Worm (Caenorhabditis elegans) whole organism, young adult: Measurements from ENCODE around the gene lsy-2.

ENCODE experiments used
- B0035.1 ChIP-seq: sonication (generic microtip); optimal IDR thresholded peaks from 2 replicates; lab custom pipeline; 2016; ENCODE audit warnings: missing genetic modification characterization, mild to moderate bottlenecking, missing compliant biosample characterization, missing genotype, missing genetic modification reagents
- C17E4.6 ChIP-seq: fragments of 200-800 bp; sonication (Bioruptor generic); IDR thresholded peaks from 2 replicates; pipeline ENCODE4 v1.3.6; 2022; ENCODE audit warnings: missing genetic modification reagents, missing genetic modification characterization, missing compliant biosample characterization
- F22D6.2 ChIP-seq: sonication (generic microtip); optimal IDR thresholded peaks from 2 replicates; lab custom pipeline; 2016; ENCODE audit warnings: mild to moderate bottlenecking, missing genetic modification characterization, missing compliant biosample characterization
- F33H1.4 ChIP-seq: fragments of 200-800 bp; sonication (Bioruptor generic); IDR thresholded peaks from 2 replicates; pipeline ENCODE4 v1.3.6; 2022; ENCODE audit warnings: missing genetic modification reagents, missing genetic modification characterization, missing compliant biosample characterization
- F37B4.10 ChIP-seq: fragments of 200-800 bp; sonication (Bioruptor generic); IDR thresholded peaks from 2 replicates; pipeline ENCODE4 v1.3.6; 2022; ENCODE audit warnings: missing genetic modification characterization, missing compliant biosample characterization
- F49E8.2 ChIP-seq: sonication (generic microtip); optimal IDR thresholded peaks from 3 replicates; lab custom pipeline; 2017; ENCODE audit warnings: missing genetic modification characterization, mild to moderate bottlenecking, missing compliant biosample characterization, antibody characterized with exemption, moderate library complexity; ENCODE audit not compliant: insufficient read depth
- K11D2.4 ChIP-seq: fragments of 200-800 bp; sonication (Bioruptor generic); IDR thresholded peaks from 2 replicates; pipeline ENCODE4 v1.3.6; 2022; ENCODE audit warnings: missing genetic modification reagents, missing genetic modification characterization, missing compliant biosample characterization
- Y79H2A.3 ChIP-seq: fragments of 200-800 bp; sonication (Bioruptor generic); conservative IDR thresholded peaks from 2 replicates; pipeline ENCODE4 v1.3.6; 2022; ENCODE audit warnings: missing genetic modification reagents, missing genetic modification characterization, missing compliant biosample characterization
- aptf-2 ChIP-seq: fragments of 200-800 bp; sonication (Bioruptor generic); conservative IDR thresholded peaks from 2 replicates; pipeline ENCODE4 v1.3.6; 2022; ENCODE audit warnings: missing genetic modification reagents, missing genetic modification characterization, missing compliant biosample characterization
- aptf-3 ChIP-seq: fragments of 200-800 bp; sonication (Bioruptor generic); IDR thresholded peaks from 2 replicates; pipeline ENCODE4 v1.3.6; 2022; ENCODE audit warnings: missing genetic modification characterization, missing compliant biosample characterization
- cebp-1 ChIP-seq, 2 experiments: fragments of 200-800 bp in 1 of 2; sonication (Bioruptor generic) in 1 of 2; sonication (generic microtip) in 1 of 2; IDR thresholded peaks in 1 of 2; optimal IDR thresholded peaks in 1 of 2; 2 replicates each; pipeline versions ENCODE4 v1.3.6 to Lab custom; 2017 to 2022; ENCODE audit warnings: missing compliant biosample characterization in 2 of 2, missing genetic modification characterization in 2 of 2, mild to moderate bottlenecking in 1 of 2, missing genetic modification reagents in 1 of 2, moderate library complexity in 1 of 2
- ceh-100 ChIP-seq: fragments of 200-800 bp; sonication (Bioruptor generic); IDR thresholded peaks from 2 replicates; pipeline ENCODE4 v1.3.6; 2022; ENCODE audit warnings: missing genetic modification reagents, missing genetic modification characterization, missing compliant biosample characterization
- ceh-91 ChIP-seq: fragments of 200-800 bp; sonication (Bioruptor generic); IDR thresholded peaks from 2 replicates; pipeline ENCODE4 v1.3.6; 2022; ENCODE audit warnings: missing genetic modification reagents, missing genetic modification characterization, missing compliant biosample characterization
- dox-1 ChIP-seq: fragments of 200-800 bp; sonication (Bioruptor generic); IDR thresholded peaks from 2 replicates; pipeline ENCODE4 v1.3.6; 2022; ENCODE audit warnings: missing genetic modification reagents, missing genetic modification characterization, missing compliant biosample characterization
- dpff-1 ChIP-seq: sonication (generic microtip); optimal IDR thresholded peaks from 2 replicates; lab custom pipeline; 2017; ENCODE audit warnings: mild to moderate bottlenecking, missing genetic modification characterization, missing compliant biosample characterization
- egl-44 ChIP-seq: fragments of 200-800 bp; sonication (Bioruptor generic); IDR thresholded peaks from 2 replicates; pipeline ENCODE4 v1.3.6; 2022; ENCODE audit warnings: missing genetic modification reagents, missing genetic modification characterization, missing compliant biosample characterization
- ets-4 ChIP-seq: fragments of 200-800 bp; sonication (Bioruptor generic); optimal IDR thresholded peaks from 2 replicates; lab custom pipeline; 2018; ENCODE audit warnings: mild to moderate bottlenecking, missing genetic modification characterization, missing compliant biosample characterization
- gei-17 ChIP-seq: fragments of 200-800 bp; sonication (Bioruptor generic); optimal IDR thresholded peaks from 2 replicates; lab custom pipeline; 2018; ENCODE audit warnings: mild to moderate bottlenecking, missing genetic modification characterization, missing compliant biosample characterization
- him-1 ChIP-seq: sonication (generic microtip); optimal IDR thresholded peaks from 2 replicates; lab custom pipeline; 2016; ENCODE audit warnings: missing genotype, missing genetic modification reagents, missing genetic modification characterization, missing compliant biosample characterization
- hmg-1.2 ChIP-seq: fragments of 200-800 bp; sonication (Bioruptor generic); IDR thresholded peaks from 2 replicates; pipeline ENCODE4 v1.3.6; 2022; ENCODE audit warnings: missing genetic modification reagents, missing genetic modification characterization, missing compliant biosample characterization
- let-607 ChIP-seq, 2 experiments: fragments of 200-800 bp in 1 of 2; sonication (Bioruptor generic) in 1 of 2; sonication (generic microtip) in 1 of 2; optimal IDR thresholded peaks; 2 replicates each; lab custom pipeline; 2016 to 2018; ENCODE audit warnings: mild to moderate bottlenecking in 2 of 2, missing compliant biosample characterization in 2 of 2, missing genetic modification characterization in 2 of 2, moderate library complexity in 2 of 2, missing genotype in 1 of 2
- lin-26 ChIP-seq: fragments of 200-800 bp; sonication (Bioruptor generic); IDR thresholded peaks from 2 replicates; pipeline ENCODE4 v1.3.6; 2022; ENCODE audit warnings: missing genetic modification reagents, missing genetic modification characterization, missing compliant biosample characterization
- lin-40 ChIP-seq: sonication (generic microtip); optimal IDR thresholded peaks from 2 replicates; lab custom pipeline; 2016; ENCODE audit warnings: missing genetic modification characterization, mild to moderate bottlenecking, missing compliant biosample characterization, missing genotype, missing genetic modification reagents
- lin-54 ChIP-seq: fragments of 200-800 bp; sonication (Bioruptor generic); optimal IDR thresholded peaks from 2 replicates; lab custom pipeline; 2018; ENCODE audit warnings: mild to moderate bottlenecking, missing genetic modification characterization, missing compliant biosample characterization
- mcd-1 ChIP-seq: fragments of 200-800 bp; sonication (Bioruptor generic); IDR thresholded peaks from 2 replicates; pipeline ENCODE4 v1.3.6; 2022; ENCODE audit warnings: missing genetic modification reagents, missing genetic modification characterization, missing compliant biosample characterization
- nfyb-1 ChIP-seq: fragments of 200-800 bp; sonication (Bioruptor generic); IDR thresholded peaks from 2 replicates; pipeline ENCODE4 v1.3.6; 2022; ENCODE audit warnings: missing genetic modification reagents, missing genetic modification characterization, missing compliant biosample characterization
- nhr-27 ChIP-seq: fragments of 200-800 bp; sonication (Bioruptor generic); optimal IDR thresholded peaks from 2 replicates; lab custom pipeline; 2018; ENCODE audit warnings: mild to moderate bottlenecking, missing genetic modification characterization, moderate library complexity, missing compliant biosample characterization
- nhr-80 ChIP-seq: sonication (generic microtip); optimal IDR thresholded peaks from 2 replicates; lab custom pipeline; 2016; ENCODE audit warnings: missing genetic modification characterization, missing compliant biosample characterization
- repo-1 ChIP-seq: sonication (generic microtip); optimal IDR thresholded peaks from 2 replicates; lab custom pipeline; 2017; ENCODE audit warnings: mild to moderate bottlenecking, missing genetic modification characterization, missing compliant biosample characterization
- rpc-1 ChIP-seq, 2 experiments: fragments of 150-350 bp in 1 of 2; sonication (generic microtip) in 1 of 2; optimal IDR thresholded peaks; 2 replicates each; lab custom pipeline; 2014 to 2018; ENCODE audit warnings: missing biosample characterization in 1 of 2, missing genetic modification characterization in 1 of 2, missing genetic modification reagents in 1 of 2, missing genotype in 1 of 2
- snpc-1.3 ChIP-seq: sonication (generic microtip); optimal IDR thresholded peaks from 2 replicates; lab custom pipeline; 2017; ENCODE audit warnings: missing genetic modification characterization, mild to moderate bottlenecking, missing compliant biosample characterization, antibody characterized with exemption, moderate library complexity, missing genotype, missing genetic modification reagents; ENCODE audit not compliant: insufficient read depth
- somi-1 ChIP-seq: fragments of 200-800 bp; sonication (Bioruptor generic); optimal IDR thresholded peaks from 2 replicates; lab custom pipeline; 2018; ENCODE audit warnings: mild to moderate bottlenecking, missing genetic modification characterization, missing compliant biosample characterization
- unc-130 ChIP-seq: sonication (generic microtip); optimal IDR thresholded peaks from 2 replicates; lab custom pipeline; 2016; ENCODE audit warnings: missing genetic modification reagents, missing genetic modification characterization, missing compliant biosample characterization
- zim-3 ChIP-seq: sonication (generic microtip); optimal IDR thresholded peaks from 2 replicates; lab custom pipeline; 2017; ENCODE audit warnings: mild to moderate bottlenecking, missing genetic modification characterization, moderate library complexity, missing compliant biosample characterization
- ztf-22 ChIP-seq: fragments of 200-800 bp; sonication (Bioruptor generic); optimal IDR thresholded peaks from 2 replicates; lab custom pipeline; 2018; ENCODE audit warnings: mild to moderate bottlenecking, missing genetic modification characterization, moderate library complexity, missing compliant biosample characterization
- ztf-25 ChIP-seq: fragments of 200-800 bp; sonication (Bioruptor generic); IDR thresholded peaks from 2 replicates; pipeline ENCODE4 v1.3.6; 2022; ENCODE audit warnings: missing genetic modification reagents, missing genetic modification characterization, missing compliant biosample characterization
- ztf-28 ChIP-seq: fragments of 200-800 bp; sonication (Bioruptor generic); IDR thresholded peaks from 2 replicates; pipeline ENCODE4 v1.3.6; 2022; ENCODE audit warnings: missing genetic modification reagents, missing genetic modification characterization, missing compliant biosample characterization

The lsy-2 gene

DNA sequence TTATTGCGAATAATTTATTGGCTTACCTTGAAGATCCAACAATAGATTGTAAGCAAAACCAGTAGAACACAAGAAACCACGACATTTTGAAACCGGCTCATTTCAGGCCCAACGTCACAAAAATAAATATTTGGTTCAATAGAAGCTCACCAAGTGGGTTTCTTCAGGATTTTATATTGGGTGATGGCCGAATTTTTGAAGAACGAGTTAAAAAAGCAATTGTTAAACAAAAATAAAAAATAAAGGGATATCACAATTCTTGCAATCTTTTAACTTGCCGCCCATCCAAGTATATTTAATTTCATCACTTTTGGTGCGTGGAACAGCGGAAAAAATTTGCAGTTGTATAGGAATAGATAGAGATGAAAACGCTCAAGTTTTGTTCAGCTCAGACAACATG is 7.3 kb downstream of the lsy-2 start, which contains the start of gene T21D9.2:
Gene T21D9.2 (minus strand): TSS at position 101 of the 400 bp plus-strand sequence.
- TF ChIP-seq unc-130 = no peak
- TF ChIP-seq snpc-1.3 (tag; lab: Kevin White, UChicago) = no peak
- TF ChIP-seq hmg-1.2 = no peak
- TF ChIP-seq aptf-3 (GFP tag; lab: Robert Waterston, UW) = no peak
- no peak for TF ChIP-seq egl-44 (GFP tag; lab: Robert Waterston, UW)
- TF ChIP-seq K11D2.4 (GFP tag; lab: Robert Waterston, UW) = no peak
- no peak for TF ChIP-seq lin-40 (tag; lab: Kevin White, UChicago)
- no peak for TF ChIP-seq C17E4.6 (GFP tag; lab: Robert Waterston, UW)
- no peak for TF ChIP-seq B0035.1 (tag; lab: Kevin White, UChicago)
- no peak for TF ChIP-seq ztf-22 (GFP tag; lab: Kevin White, UChicago)
- no peak for TF ChIP-seq gei-17 (GFP tag; lab: Kevin White, UChicago)
- TF ChIP-seq ztf-25 (GFP tag; lab: Robert Waterston, UW) = no peak
- TF ChIP-seq lin-54 (GFP tag; lab: Kevin White, UChicago) = no peak

DNA sequence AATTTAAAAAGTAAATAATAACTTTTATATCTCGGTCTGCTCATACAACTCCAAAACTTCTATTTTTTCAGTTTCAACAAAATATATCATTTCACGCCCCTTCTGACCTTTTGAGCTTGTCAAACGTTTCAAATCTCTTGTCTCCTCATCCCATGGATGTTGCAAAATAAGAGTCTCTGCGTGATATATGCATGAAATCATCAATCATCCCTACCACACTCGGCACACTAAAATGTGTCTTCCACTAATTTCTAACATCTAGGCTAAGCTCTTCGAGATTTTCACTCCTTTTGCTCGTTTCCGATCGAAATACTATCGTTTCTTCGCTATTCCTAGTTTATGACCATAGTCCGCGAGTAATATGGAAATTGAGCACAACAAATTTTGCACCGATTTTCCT is 9.5 kb downstream of the lsy-2 start:
- TF ChIP-seq nhr-27 (tag; lab: Kevin White, UChicago) (no peak), lin-26 (GFP tag; lab: Robert Waterston, UW) (no peak), somi-1 (GFP tag; lab: Kevin White, UChicago) (no peak), ztf-28 (GFP tag; lab: Robert Waterston, UW) (no peak), hmg-1.2 (no peak), repo-1 (tag; lab: Kevin White, UChicago) (no peak), nhr-80 (tag; lab: Kevin White, UChicago) (no peak), F49E8.2 (no peak), F37B4.10 (GFP tag; lab: Robert Waterston, UW) (no peak), ceh-100 (GFP tag; lab: Robert Waterston, UW) (no peak), dox-1 (GFP tag; lab: Robert Waterston, UW) (no peak), rpc-1 (optimal IDR thresholded peaks at IDR 0.05; lab: Kevin White, UChicago) (no peak), rpc-1 (tag; optimal IDR thresholded peaks at IDR 0.05; lab: Kevin White, UChicago) (no peak), unc-130 (no peak), mcd-1 (GFP tag; lab: Robert Waterston, UW) (no peak), zim-3 (tag; lab: Kevin White, UChicago) (no peak)

DNA sequence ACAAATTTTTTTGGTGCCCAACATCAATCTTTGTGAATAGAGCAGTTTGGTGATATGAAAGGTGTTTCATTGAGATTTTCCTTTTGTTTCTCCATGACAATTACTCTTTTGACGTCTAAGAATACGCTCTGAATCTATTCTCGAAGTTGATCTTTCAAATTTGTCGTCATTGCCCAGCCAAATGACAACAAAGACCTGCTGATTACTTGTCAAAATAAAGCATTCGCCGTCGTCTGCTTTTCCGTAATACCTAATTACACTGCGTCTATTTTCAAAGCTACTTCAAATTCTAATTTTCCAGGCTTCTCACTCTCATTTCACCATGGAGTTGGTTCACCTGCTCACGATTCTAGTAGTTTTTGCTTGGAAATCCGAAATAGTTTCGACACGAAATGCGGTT is 15.8 kb downstream of the lsy-2 start, which contains the start of gene F53B1.3:
Gene F53B1.3 (plus strand): TSS at position 301 of the 400 bp plus-strand sequence.
- TF ChIP-seq cebp-1 (GFP tag; IDR thresholded peaks at IDR 0.05; lab: Robert Waterston, UW) = no peak
- no peak for TF ChIP-seq cebp-1 (tag; optimal IDR thresholded peaks at IDR 0.05; lab: Kevin White, UChicago)
- TF ChIP-seq nfyb-1 = no peak
- no peak for TF ChIP-seq F33H1.4 (GFP tag; lab: Robert Waterston, UW)
- TF ChIP-seq ets-4 = no peak
- TF ChIP-seq dpff-1 (tag; lab: Kevin White, UChicago) = no peak
- TF ChIP-seq aptf-2 (GFP tag; lab: Robert Waterston, UW) = no peak
- no peak for TF ChIP-seq ceh-91 (GFP tag; lab: Robert Waterston, UW)
- no peak for TF ChIP-seq zim-3 (tag; lab: Kevin White, UChicago)
- no peak for TF ChIP-seq him-1 (tag; lab: Kevin White, UChicago)
- TF ChIP-seq Y79H2A.3 (GFP tag; lab: Robert Waterston, UW) = no peak
- TF ChIP-seq let-607 (tag; optimal IDR thresholded peaks at IDR 0.05; lab: Kevin White, UChicago) = no peak
- no peak for TF ChIP-seq F22D6.2 (tag; lab: Kevin White, UChicago)
